Worm (Caenorhabditis elegans) whole organism, late embryonic: ENCODE data around the gene T04C10.3.

Source experiments
- C08G9.2 ChIP-seq: sonication (generic microtip); optimal IDR thresholded peaks from 2 replicates; lab custom pipeline; 2016; ENCODE audit warnings: mild to moderate bottlenecking, missing genetic modification characterization, moderate library complexity, missing compliant biosample characterization
- K02D7.2 ChIP-seq: sonication (generic microtip); optimal IDR thresholded peaks from 2 replicates; lab custom pipeline; 2017; ENCODE audit warnings: mild to moderate bottlenecking, missing genetic modification characterization, missing compliant biosample characterization
- K09A11.1 ChIP-seq: sonication (generic microtip); optimal IDR thresholded peaks from 2 replicates; lab custom pipeline; 2017; ENCODE audit warnings: antibody characterized with exemption, mild to moderate bottlenecking, missing genetic modification characterization, missing compliant biosample characterization; ENCODE audit not compliant: insufficient read depth
- T23F11.4 ChIP-seq: fragments of 200-800 bp; sonication (Bioruptor generic); optimal IDR thresholded peaks from 2 replicates; lab custom pipeline; 2018; ENCODE audit warnings: mild to moderate bottlenecking, missing genetic modification characterization, missing compliant biosample characterization
- Y22D7AL.16 ChIP-seq: sonication (generic microtip); optimal IDR thresholded peaks from 2 replicates; lab custom pipeline; 2016; ENCODE audit warnings: missing genetic modification characterization, missing compliant biosample characterization
- ahr-1 ChIP-seq: sonication (generic microtip); optimal IDR thresholded peaks from 2 replicates; lab custom pipeline; 2016; ENCODE audit warnings: missing genetic modification characterization, missing compliant biosample characterization
- ama-1 ChIP-seq: fragments of 150-350 bp; optimal IDR thresholded peaks from 2 replicates; lab custom pipeline; 2014
- ceh-14 ChIP-seq: sonication (generic microtip); optimal IDR thresholded peaks from 2 replicates; lab custom pipeline; 2016; ENCODE audit warnings: missing genotype, missing genetic modification characterization, missing compliant biosample characterization
- ceh-18 ChIP-seq: sonication (generic microtip); optimal IDR thresholded peaks from 2 replicates; lab custom pipeline; 2016; ENCODE audit warnings: missing genetic modification characterization, missing compliant biosample characterization
- ceh-19 ChIP-seq: fragments of 200-800 bp; sonication (Bioruptor generic); optimal IDR thresholded peaks from 2 replicates; lab custom pipeline; 2018; ENCODE audit warnings: mild to moderate bottlenecking, missing genetic modification characterization, missing compliant biosample characterization
- ceh-22 ChIP-seq: sonication (generic microtip); optimal IDR thresholded peaks from 2 replicates; lab custom pipeline; 2017; ENCODE audit warnings: missing biosample characterization, missing genetic modification characterization
- ceh-30 ChIP-seq: fragments of 150-350 bp; optimal IDR thresholded peaks from 2 replicates; lab custom pipeline; 2014; ENCODE audit warnings: missing biosample characterization, missing genetic modification characterization
- ceh-31 ChIP-seq: sonication (generic microtip); optimal IDR thresholded peaks from 2 replicates; lab custom pipeline; 2016; ENCODE audit warnings: missing genetic modification characterization, missing compliant biosample characterization
- ceh-34 ChIP-seq: sonication (generic microtip); optimal IDR thresholded peaks from 2 replicates; lab custom pipeline; 2016; ENCODE audit warnings: mild to moderate bottlenecking, missing genetic modification characterization, missing compliant biosample characterization
- ceh-48 ChIP-seq: sonication (generic microtip); optimal IDR thresholded peaks from 2 replicates; lab custom pipeline; 2016; ENCODE audit warnings: missing genetic modification characterization, inconsistent platforms, missing compliant biosample characterization
- dve-1 ChIP-seq: sonication (generic microtip); optimal IDR thresholded peaks from 2 replicates; lab custom pipeline; 2017; ENCODE audit warnings: antibody characterized with exemption, mild to moderate bottlenecking, missing genetic modification characterization, missing compliant biosample characterization
- elt-2 ChIP-seq: sonication (generic microtip); optimal IDR thresholded peaks from 2 replicates; lab custom pipeline; 2016; ENCODE audit warnings: missing genetic modification reagents, missing genetic modification characterization, missing compliant biosample characterization
- fax-1 ChIP-seq: sonication (generic microtip); optimal IDR thresholded peaks from 2 replicates; lab custom pipeline; 2016; ENCODE audit warnings: missing genotype, missing genetic modification characterization, missing compliant biosample characterization
- fkh-10 ChIP-seq: fragments of 150-350 bp; optimal IDR thresholded peaks from 2 replicates; lab custom pipeline; 2014; ENCODE audit warnings: missing biosample characterization, missing genetic modification reagents, missing genetic modification characterization
- fkh-6 ChIP-seq: sonication (generic microtip); optimal IDR thresholded peaks from 2 replicates; lab custom pipeline; 2016; ENCODE audit warnings: missing genetic modification characterization, missing compliant biosample characterization
- hlh-13 ChIP-seq: fragments of 200-800 bp; sonication (Bioruptor generic); optimal IDR thresholded peaks from 2 replicates; lab custom pipeline; 2018; ENCODE audit warnings: mild to moderate bottlenecking, missing genetic modification characterization, missing compliant biosample characterization
- hlh-15 ChIP-seq: sonication (generic microtip); optimal IDR thresholded peaks from 2 replicates; lab custom pipeline; 2016; ENCODE audit warnings: missing genetic modification characterization, missing compliant biosample characterization
- hlh-30 ChIP-seq: sonication (generic microtip); optimal IDR thresholded peaks from 2 replicates; lab custom pipeline; 2017; ENCODE audit warnings: antibody characterized with exemption, missing genetic modification characterization, missing compliant biosample characterization; ENCODE audit not compliant: insufficient read depth
- hlh-8 ChIP-seq: sonication (generic microtip); optimal IDR thresholded peaks from 2 replicates; lab custom pipeline; 2016; ENCODE audit warnings: missing genotype, missing genetic modification characterization, missing compliant biosample characterization
- madf-2 ChIP-seq: sonication (generic microtip); optimal IDR thresholded peaks from 2 replicates; lab custom pipeline; 2017; ENCODE audit warnings: missing genetic modification characterization, missing compliant biosample characterization
- mec-3 ChIP-seq: sonication (generic microtip); optimal IDR thresholded peaks from 2 replicates; lab custom pipeline; 2016; ENCODE audit warnings: borderline replicate concordance, missing genetic modification characterization, missing compliant biosample characterization
- nfya-1 ChIP-seq: sonication (generic microtip); optimal IDR thresholded peaks from 2 replicates; lab custom pipeline; 2017; ENCODE audit warnings: missing genetic modification characterization, mild to moderate bottlenecking, missing compliant biosample characterization, antibody characterized with exemption, moderate library complexity
- nhr-11 ChIP-seq: fragments of 150-350 bp; optimal IDR thresholded peaks from 2 replicates; lab custom pipeline; 2014; ENCODE audit warnings: missing biosample characterization, missing genetic modification characterization
- npax-4 ChIP-seq: sonication (generic microtip); optimal IDR thresholded peaks from 2 replicates; lab custom pipeline; 2016; ENCODE audit warnings: missing genetic modification characterization, missing compliant biosample characterization
- odd-2 ChIP-seq: sonication (generic microtip); optimal IDR thresholded peaks from 2 replicates; lab custom pipeline; 2017; ENCODE audit warnings: antibody characterized with exemption, mild to moderate bottlenecking, missing genetic modification characterization, missing compliant biosample characterization
- pag-3 ChIP-seq: sonication (generic microtip); optimal IDR thresholded peaks from 2 replicates; lab custom pipeline; 2016; ENCODE audit warnings: missing compliant biosample characterization, missing genetic modification characterization, borderline replicate concordance
- pat-9 ChIP-seq: fragments of 200-800 bp; sonication (Bioruptor generic); optimal IDR thresholded peaks from 2 replicates; lab custom pipeline; 2018; ENCODE audit warnings: mild to moderate bottlenecking, missing genetic modification characterization, moderate library complexity, missing compliant biosample characterization
- pha-4 ChIP-seq: fragments of 150-350 bp; optimal IDR thresholded peaks from 2 replicates; lab custom pipeline; 2018; ENCODE audit warnings: missing biosample characterization, missing genetic modification reagents, missing genetic modification characterization
- pros-1 ChIP-seq: fragments of 150-350 bp; optimal IDR thresholded peaks from 2 replicates; lab custom pipeline; 2014; ENCODE audit warnings: missing biosample characterization, missing genetic modification reagents, missing genetic modification characterization
- sdc-2 ChIP-seq: sonication (generic microtip); optimal IDR thresholded peaks from 2 replicates; lab custom pipeline; 2016; ENCODE audit warnings: missing genotype, missing genetic modification characterization, missing compliant biosample characterization
- sox-2 ChIP-seq: fragments of 200-800 bp; sonication (Bioruptor generic); IDR thresholded peaks from 2 replicates; pipeline ENCODE4 v1.3.6; 2022; ENCODE audit warnings: missing genetic modification reagents, missing genetic modification characterization, missing compliant biosample characterization
- sox-4 ChIP-seq: sonication (generic microtip); optimal IDR thresholded peaks from 2 replicates; lab custom pipeline; 2017; ENCODE audit warnings: mild to moderate bottlenecking, missing genetic modification characterization, inconsistent platforms, missing compliant biosample characterization
- tbx-2 ChIP-seq: sonication (generic microtip); optimal IDR thresholded peaks from 2 replicates; lab custom pipeline; 2016; ENCODE audit warnings: missing genetic modification characterization, missing compliant biosample characterization
- ttx-3 ChIP-seq: sonication (generic microtip); optimal IDR thresholded peaks from 2 replicates; lab custom pipeline; 2016; ENCODE audit warnings: missing genetic modification reagents, missing genetic modification characterization, missing compliant biosample characterization
- unc-42 ChIP-seq: sonication (generic microtip); optimal IDR thresholded peaks from 2 replicates; lab custom pipeline; 2016; ENCODE audit warnings: missing genotype, missing genetic modification characterization, missing compliant biosample characterization
- unc-55 ChIP-seq: sonication (generic microtip); optimal IDR thresholded peaks from 2 replicates; lab custom pipeline; 2017; ENCODE audit warnings: missing biosample characterization, missing genetic modification reagents, missing genetic modification characterization
- unc-86 ChIP-seq: sonication (generic microtip); optimal IDR thresholded peaks from 2 replicates; lab custom pipeline; 2016; ENCODE audit warnings: missing genetic modification characterization, missing compliant biosample characterization

Gene T04C10.3

ce11 chrX:14804706-14805105 is 7.5 kb upstream of the T04C10.3 start (continued):
- TF ChIP-seq K02D7.2 (tag; lab: Kevin White, UChicago), result peak; percentile 68

- no peak for TF ChIP-seq hlh-30
- no peak for TF ChIP-seq hlh-13 (GFP tag; lab: Kevin White, UChicago)
- TF ChIP-seq, all 69 proteins: peak for 0
These were observed 6.4 kb upstream of the T04C10.3 start for ce11 chrX:14805746-14806145.

DNA sequence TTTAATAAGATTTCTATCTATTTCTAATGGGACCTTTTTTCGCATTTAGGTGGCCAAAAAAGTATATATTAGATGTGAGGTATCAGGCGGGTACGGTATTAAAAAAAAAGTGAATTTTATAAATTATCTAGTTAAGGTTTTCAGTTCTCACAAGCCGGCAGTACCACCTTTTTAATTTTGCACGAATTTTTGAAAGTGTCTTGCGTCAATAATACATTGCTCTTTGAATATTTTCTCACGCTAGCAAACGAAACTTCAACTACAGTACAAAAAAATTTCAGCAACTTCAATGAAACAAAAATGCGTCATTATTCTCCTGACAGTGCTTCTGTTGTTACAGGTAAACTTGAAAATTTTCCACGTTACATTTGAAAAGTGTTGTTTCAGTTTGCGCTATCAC is 5.2 kb upstream of the T04C10.3 start, which contains the start of gene F42D1.4:
F42D1.4 (plus strand) TSS at position 301 of the 400 bp plus-strand sequence.
- no peak for TF ChIP-seq hlh-30
- no peak for TF ChIP-seq ceh-34 (tag; lab: Kevin White, UChicago)
- TF ChIP-seq pag-3 (tag; lab: Kevin White, UChicago), result no peak
- TF ChIP-seq mec-3 (tag; lab: Kevin White, UChicago), result no peak
- TF ChIP-seq sox-4 (tag; lab: Kevin White, UChicago), result no peak
- no peak for TF ChIP-seq pat-9 (tag; lab: Kevin White, UChicago)

DNA sequence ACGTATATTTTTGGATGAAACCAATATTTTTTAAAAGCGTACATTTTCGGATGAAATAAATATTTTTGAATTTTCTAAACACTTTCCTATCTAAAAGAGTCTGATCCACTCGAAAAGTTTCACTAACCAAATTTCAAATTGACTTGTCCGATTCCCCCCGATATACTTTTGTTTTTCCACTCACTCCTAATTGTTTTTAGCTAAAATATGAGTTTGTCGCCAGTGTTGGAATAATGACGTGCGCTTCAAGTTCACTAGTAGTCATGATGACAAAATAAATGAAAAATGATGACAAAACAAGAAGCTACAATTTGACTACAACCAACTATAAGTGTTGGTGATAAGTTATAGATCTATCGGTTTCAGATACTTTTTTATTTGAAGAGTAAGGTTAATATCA is 3.4 kb upstream of the T04C10.3 start:
- TF ChIP-seq ahr-1 (tag; lab: Kevin White, UChicago) (no peak), K09A11.1 (tag; lab: Kevin White, UChicago) (no peak), fkh-10 (GFP tag; lab: Kevin White, UChicago) (no peak), dve-1 (no peak), npax-4 (tag; lab: Kevin White, UChicago) (no peak), ceh-14 (no peak), ceh-30 (no peak), ttx-3 (tag; lab: Kevin White, UChicago) (no peak), ceh-19 (GFP tag; lab: Kevin White, UChicago) (no peak), hlh-15 (tag; lab: Kevin White, UChicago) (no peak), pros-1 (tag; lab: Kevin White, UChicago) (no peak), odd-2 (tag; lab: Kevin White, UChicago) (no peak), ceh-22 (tag; lab: Kevin White, UChicago) (no peak), C08G9.2 (tag; lab: Kevin White, UChicago) (no peak)

DNA sequence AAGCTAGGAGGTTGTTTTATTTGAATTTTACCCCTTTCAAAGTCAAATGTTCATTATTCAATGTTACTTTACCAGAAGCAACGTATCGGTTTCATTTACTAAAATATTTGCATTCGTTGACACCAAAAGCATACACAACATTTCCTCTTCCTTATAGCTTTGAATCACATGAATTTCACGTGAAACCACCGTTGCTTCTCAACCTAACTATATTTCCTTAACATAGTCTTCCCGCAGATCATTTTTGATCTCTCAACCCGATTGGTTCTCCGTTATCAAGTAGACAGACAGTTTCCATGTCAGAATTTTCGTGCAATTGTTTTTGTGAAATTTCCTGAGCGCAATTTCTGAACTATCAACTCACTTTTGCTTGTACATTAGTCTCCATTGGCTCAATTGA is 2.3 kb upstream of the T04C10.3 start:
- TF ChIP-seq ahr-1 (tag; lab: Kevin White, UChicago), result no peak
- no peak for TF ChIP-seq hlh-8
- no peak for TF ChIP-seq pha-4 (tag; lab: Kevin White, UChicago)

ce11 chrX:14810718-14811117 is 1.4 kb upstream of the T04C10.3 start, which contains the start of gene atf-4:
atf-4 (minus strand) TSS chrX:14810810.
- TF ChIP-seq dve-1, result peak; percentile 8
- peak; percentile 73 for TF ChIP-seq sdc-2 (tag; lab: Kevin White, UChicago)
- peak; percentile 50 for TF ChIP-seq elt-2 (tag; lab: Kevin White, UChicago)
- peak; percentile 13 for TF ChIP-seq nfya-1
- peak; percentile 58 for TF ChIP-seq unc-55
- TF ChIP-seq sox-2 (GFP tag; lab: Robert Waterston, UW), result no peak

DNA sequence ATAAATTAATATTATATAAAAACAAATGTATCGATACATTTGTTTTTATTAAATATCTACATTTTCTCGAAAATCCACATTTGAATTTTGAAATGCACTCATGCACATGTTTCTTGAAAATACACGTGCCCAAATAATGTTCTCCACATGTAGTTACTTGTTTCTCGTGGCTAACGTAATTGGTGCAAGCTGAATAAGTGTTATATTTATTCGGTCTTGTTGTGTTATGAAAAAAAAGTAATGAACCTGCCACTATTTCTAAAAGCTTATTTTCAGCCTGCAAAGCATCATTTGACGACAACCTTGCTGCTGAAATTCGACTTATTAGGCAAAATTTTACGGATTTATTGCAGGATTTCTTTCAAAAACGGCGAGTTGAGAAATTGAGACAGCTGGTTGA is 1.2 kb downstream of the T04C10.3 start:
- TF ChIP-seq K09A11.1 (tag; lab: Kevin White, UChicago) (no peak), ceh-31 (tag; lab: Kevin White, UChicago) (peak; percentile 22), hlh-15 (tag; lab: Kevin White, UChicago) (no peak), ceh-48 (tag; lab: Kevin White, UChicago) (no peak), ceh-18 (tag; lab: Kevin White, UChicago) (no peak), madf-2 (no peak), odd-2 (tag; lab: Kevin White, UChicago) (no peak), fax-1 (tag; lab: Kevin White, UChicago) (no peak), nhr-11 (no peak), ama-1 (no peak), pros-1 (tag; lab: Kevin White, UChicago) (no peak), unc-86 (no peak), hlh-8 (no peak), unc-42 (tag; lab: Kevin White, UChicago) (peak; percentile 30), T23F11.4 (GFP tag; lab: Kevin White, UChicago) (no peak), tbx-2 (no peak), pha-4 (tag; lab: Kevin White, UChicago) (no peak), npax-4 (tag; lab: Kevin White, UChicago) (no peak), Y22D7AL.16 (no peak), fkh-6 (tag; lab: Kevin White, UChicago) (no peak)
